Fruit fly (Drosophila melanogaster) Kc167 (cell line): ENCODE results near the gene feo.

Source experiments
- Myc ChIP-seq: fragments of >200 bp; optimal IDR thresholded peaks from 2 replicates; lab custom pipeline; 2017; ENCODE audit warnings: missing external identifiers
- insv ChIP-seq: fragments of >200 bp; optimal IDR thresholded peaks from 3 replicates; lab custom pipeline; 2018; ENCODE audit warnings: missing external identifiers
- psq ChIP-seq: fragments of >200 bp; optimal IDR thresholded peaks from 2 replicates; lab custom pipeline; 2017; ENCODE audit warnings: missing external identifiers
- ttk ChIP-seq: sonication (Bioruptor generic); optimal IDR thresholded peaks from 2 replicates; lab custom pipeline; 2017; ENCODE audit warnings: missing external identifiers

dm6 chrX:10882786-10883185 is 28.1 kb upstream of the feo start:
- TF ChIP-seq Myc (lab: Kevin White, UChicago) (no peak), insv (no peak), psq (no peak), ttk (lab: Kevin White, UChicago) (no peak)
